Worm (Caenorhabditis elegans) whole organism, midembryonic: Measurements from ENCODE around the gene idpc-6.

Experiments used
- T22C8.4 ChIP-seq: fragments of 200-800 bp; sonication (Bioruptor generic); IDR thresholded peaks from 2 replicates; pipeline ENCODE4 v1.3.6; 2022; ENCODE audit warnings: missing genetic modification characterization, missing compliant biosample characterization
- med-1 ChIP-seq: sonication (generic microtip); optimal IDR thresholded peaks from 2 replicates; lab custom pipeline; 2017; ENCODE audit warnings: missing genetic modification characterization, mild to moderate bottlenecking, missing compliant biosample characterization, antibody characterized with exemption, missing genetic modification reagents; ENCODE audit not compliant: insufficient read depth

ce11 chrV:9630944-9631343, 11.0 kb downstream of the idpc-6 start, which contains the start of gene T06E4.5:
- TF ChIP-seq med-1 (no peak), T22C8.4 (GFP tag; lab: Robert Waterston, UW) (no peak)
